Fruit fly (Drosophila melanogaster): Measurements from ENCODE around the gene CG42458.
"Not testable (repeated sequence)": the region's sequence is repeated elsewhere in the genome, so short reads cannot be mapped to it uniquely, and the experiment has no call there.

CG42458 gene

dm6 chr3L:7498731-7499130, 75.1 kb downstream of the CG42458 start, which contains the start of gene CG8539:
Gene CG8539 (minus strand): TSS chr3L:7498831.
- TF ChIP-seq CG8159 (tag; optimal IDR thresholded peaks at IDR 0.05); EcR (GFP tag; optimal IDR thresholded peaks at IDR 0.05); CG14655 (GFP tag; optimal IDR thresholded peaks at IDR 0.05): not testable (repeated sequence)

All from whole organism, pupa.